Fruit fly (Drosophila melanogaster): ENCODE data around the gene CG14414.
A peak's percentile ranks its signal among the peaks of the same experiment; 100 is the strongest.

The CG14414 gene

DNA sequence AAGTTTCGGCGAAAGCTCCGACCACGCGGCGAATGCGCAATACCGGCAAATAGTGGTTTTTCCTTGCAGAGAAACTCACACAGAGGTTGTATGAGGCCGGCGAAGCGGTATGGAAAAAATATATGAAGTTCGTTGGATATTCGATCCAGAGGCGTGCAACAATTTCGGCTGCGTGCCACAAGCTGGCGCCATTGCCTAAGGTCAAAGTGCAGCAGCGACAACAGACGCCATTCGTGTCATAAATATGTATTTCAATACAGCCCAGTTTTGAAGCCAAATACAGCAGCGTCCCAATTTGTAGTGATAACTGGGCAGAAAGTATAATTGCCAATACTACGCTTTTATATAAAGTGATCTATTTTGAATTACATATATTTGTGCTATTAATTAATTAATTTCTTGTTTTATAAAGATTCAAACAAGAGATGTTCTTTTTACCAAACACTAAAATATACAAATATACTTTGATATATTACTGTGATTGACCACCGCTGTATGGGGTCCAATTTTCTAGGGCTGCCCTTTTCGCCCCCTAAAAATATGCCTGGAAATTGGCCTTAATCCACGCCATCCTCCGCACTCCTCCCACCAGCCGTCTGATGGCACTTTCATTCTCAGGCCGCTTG, 8.7 kb downstream of the CG14414 start (continued):
- TF ChIP-seq Sox100B (GFP tag; optimal IDR thresholded peaks at IDR 0.05) (peak; percentile 9), CG13296 (GFP tag; optimal IDR thresholded peaks at IDR 0.05) (peak; percentile 26), CG6254 (GFP tag; optimal IDR thresholded peaks at IDR 0.05) (no peak), chinmo (GFP tag; IDR thresholded peaks at IDR 0.05; ENCODE audit: partially characterized antibody) (0 out of 4 replicates have a peak, but pooled peaks have one; percentile 36), scrt (GFP tag; optimal IDR thresholded peaks at IDR 0.05) (peak; percentile 4), Hmr (GFP tag; optimal IDR thresholded peaks at IDR 0.05) (peak; percentile 26), mam (GFP tag; optimal IDR thresholded peaks at IDR 0.05) (no peak), PHDP (tag; optimal IDR thresholded peaks at IDR 0.05) (no peak), CG7271 (tag; optimal IDR thresholded peaks at IDR 0.05) (no peak), dmrt99B (tag; optimal IDR thresholded peaks at IDR 0.05) (peak; percentile 31), H2.0 (GFP tag; IDR thresholded peaks at IDR 0.05) (no peak), nerfin-1 (tag; optimal IDR thresholded peaks at IDR 0.05) (no peak), Jarid2 (GFP tag; optimal IDR thresholded peaks at IDR 0.05) (no peak), CG12071 (GFP tag; optimal IDR thresholded peaks at IDR 0.05) (no peak), CG10147 (GFP tag; optimal IDR thresholded peaks at IDR 0.05) (peak; percentile 16), CG14014 (GFP tag; IDR thresholded peaks at IDR 0.05) (no peak), Atf6 (GFP tag; IDR thresholded peaks at IDR 0.05) (0 out of 2 replicates have a peak, but pooled peaks have one; percentile 35), CG2116 (GFP tag; optimal IDR thresholded peaks at IDR 0.05) (no peak), pzg (GFP tag; optimal IDR thresholded peaks at IDR 0.05) (no peak), ind (GFP tag; optimal IDR thresholded peaks at IDR 0.05) (no peak), Meics (GFP tag; optimal IDR thresholded peaks at IDR 0.05) (peak; percentile 38), Hr78 (GFP tag; optimal IDR thresholded peaks at IDR 0.05) (peak in 1 of 2 experiments; percentile 91), CG7556 (GFP tag; optimal IDR thresholded peaks at IDR 0.05) (no peak), crol (GFP tag; IDR thresholded peaks at IDR 0.05) (no peak), Med (GFP tag) (no peak), CkIIα-i1 (GFP tag; IDR thresholded peaks at IDR 0.05) (no peak), bcd (GFP tag; optimal IDR thresholded peaks at IDR 0.05) (peak; percentile 13), HHEX (GFP tag; optimal IDR thresholded peaks at IDR 0.05) (peak; percentile 27), Antp (GFP tag; optimal IDR thresholded peaks at IDR 0.05) (no peak), Rfx (GFP tag; IDR thresholded peaks at IDR 0.05) (no peak), Fer1 (GFP tag; optimal IDR thresholded peaks at IDR 0.05) (peak; percentile 40), phol (tag; optimal IDR thresholded peaks at IDR 0.05) (peak; percentile 10), HLH4C (GFP tag; IDR thresholded peaks at IDR 0.05; ENCODE audit: partially characterized antibody) (no peak), Hr51 (GFP tag; optimal IDR thresholded peaks at IDR 0.05) (peak in 1 of 2 experiments; percentile 38), NfI (GFP tag; optimal IDR thresholded peaks at IDR 0.05) (no peak), prd (optimal IDR thresholded peaks at IDR 0.05) (no peak), prd (GFP tag; IDR thresholded peaks at IDR 0.05) (no peak), Elba2 (GFP tag; optimal IDR thresholded peaks at IDR 0.05) (no peak), ftz-f1 (GFP tag; optimal IDR thresholded peaks at IDR 0.05) (no peak), ro (GFP tag; IDR thresholded peaks at IDR 0.05) (no peak), CG3281 (GFP tag; optimal IDR thresholded peaks at IDR 0.05) (peak; percentile 27), unpg (GFP tag; optimal IDR thresholded peaks at IDR 0.05) (no peak), gsb-n (tag; optimal IDR thresholded peaks at IDR 0.05) (no peak), E2f1 (GFP tag; IDR thresholded peaks at IDR 0.05) (0 out of 2 replicates have a peak, but pooled peaks have one; percentile 18), CG31388 (GFP tag; optimal IDR thresholded peaks at IDR 0.05) (no peak), CG9817 (tag; optimal IDR thresholded peaks at IDR 0.05) (no peak), CG3407 (GFP tag; optimal IDR thresholded peaks at IDR 0.05) (no peak), CG2712 (tag; optimal IDR thresholded peaks at IDR 0.05) (no peak)

Data from whole organism, embryonic.